Fruit fly (Drosophila melanogaster): ENCODE measurements around the gene CG32857.

- no peak for TF ChIP-seq CTCF (optimal IDR thresholded peaks at IDR 0.05)
- TF ChIP-seq CG8478 (optimal IDR thresholded peaks at IDR 0.05) = no peak
Measured at dm6 chrX:21629482-21630159, 12.2 kb upstream of the CG32857 start, which contains the start of gene DIP1.
